Fruit fly (Drosophila melanogaster) whole organism, embryonic: Measurements from ENCODE around the gene Dis3l2.

Experiments used
- Bdp1 ChIP-seq: fragments of 200-800 bp; sonication (Bioruptor generic); optimal IDR thresholded peaks from 3 replicates; lab custom pipeline; 2016; ENCODE audit warnings: missing biosample characterization, missing genetic modification characterization
- CG10431 ChIP-seq: fragments of 200-800 bp; sonication (Bioruptor generic); optimal IDR thresholded peaks from 3 replicates; lab custom pipeline; 2018; ENCODE audit warnings: missing biosample characterization, mild to moderate bottlenecking, missing genetic modification characterization
- CG11085 ChIP-seq: fragments of 200-800 bp; sonication (Bioruptor generic); IDR thresholded peaks from 2 replicates; pipeline ENCODE4 v1.3.6; 2022; ENCODE audit warnings: missing biosample characterization, missing genetic modification characterization
- CG11093 ChIP-seq: fragments of 200-800 bp; sonication (Bioruptor generic); IDR thresholded peaks from 3 replicates; pipeline ENCODE4 v1.3.6; 2022; ENCODE audit warnings: missing biosample characterization, missing genetic modification characterization
- CG12104 ChIP-seq: fragments of 200-800 bp; sonication (Bioruptor generic); optimal IDR thresholded peaks from 3 replicates; lab custom pipeline; 2016; ENCODE audit warnings: missing biosample characterization, missing genetic modification characterization
- CG12744 ChIP-seq: fragments of 200-800 bp; sonication (Bioruptor generic); optimal IDR thresholded peaks from 2 replicates; lab custom pipeline; 2016; ENCODE audit warnings: missing biosample characterization, missing genetic modification characterization
- CG13287 ChIP-seq: fragments of 200-800 bp; sonication (Bioruptor generic); IDR thresholded peaks from 2 replicates; pipeline ENCODE4 v1.3.6; 2022; ENCODE audit warnings: missing biosample characterization, missing genetic modification characterization; ENCODE audit not compliant: partially characterized antibody
- CG13296 ChIP-seq: fragments of 200-800 bp; sonication (Bioruptor generic); optimal IDR thresholded peaks from 3 replicates; lab custom pipeline; 2018; ENCODE audit warnings: missing biosample characterization, mild to moderate bottlenecking, missing genetic modification characterization
- CG15479 ChIP-seq: fragments of 200-800 bp; sonication (Bioruptor generic); optimal IDR thresholded peaks from 3 replicates; lab custom pipeline; 2019; ENCODE audit warnings: missing biosample characterization, mild to moderate bottlenecking, missing genetic modification characterization, moderate library complexity
- CG16779 ChIP-seq: fragments of 200-800 bp; sonication (Bioruptor generic); IDR thresholded peaks from 2 replicates; pipeline ENCODE4 v1.3.6; 2022; ENCODE audit warnings: missing biosample characterization, missing genetic modification characterization
- CG16863 ChIP-seq: fragments of 200-800 bp; sonication (Bioruptor generic); optimal IDR thresholded peaks from 3 replicates; lab custom pipeline; 2016; ENCODE audit warnings: missing biosample characterization, missing genetic modification characterization
- CG17359 ChIP-seq: fragments of 200-800 bp; sonication (Bioruptor generic); optimal IDR thresholded peaks from 3 replicates; lab custom pipeline; 2018; ENCODE audit warnings: missing biosample characterization, mild to moderate bottlenecking, missing genetic modification characterization, moderate library complexity
- CG1792 ChIP-seq: fragments of 200-800 bp; sonication (Bioruptor generic); optimal IDR thresholded peaks from 2 replicates; lab custom pipeline; 2016; ENCODE audit warnings: missing biosample characterization, missing genetic modification characterization
- CG3065 ChIP-seq: fragments of 200-800 bp; sonication (Bioruptor generic); optimal IDR thresholded peaks from 2 replicates; lab custom pipeline; 2016; ENCODE audit warnings: missing biosample characterization, missing genetic modification characterization
- CG32767 ChIP-seq: fragments of 200-800 bp; sonication (Bioruptor generic); IDR thresholded peaks from 2 replicates; pipeline ENCODE4 v1.3.6; 2022; ENCODE audit warnings: missing biosample characterization, missing genetic modification characterization
- CG33557 ChIP-seq: fragments of 200-800 bp; sonication (Bioruptor generic); optimal IDR thresholded peaks from 2 replicates; lab custom pipeline; 2019; ENCODE audit warnings: missing biosample characterization, mild to moderate bottlenecking, missing genetic modification characterization, moderate library complexity
- CG34376 ChIP-seq: fragments of 200-800 bp; sonication (Bioruptor generic); optimal IDR thresholded peaks from 2 replicates; lab custom pipeline; 2018; ENCODE audit warnings: missing biosample characterization, mild to moderate bottlenecking, missing genetic modification characterization
- CG6254 ChIP-seq: fragments of 200-800 bp; sonication (Bioruptor generic); optimal IDR thresholded peaks from 3 replicates; lab custom pipeline; 2017; ENCODE audit warnings: mild to moderate bottlenecking, missing biosample characterization, missing genetic modification reagents, missing genetic modification characterization
- CG6654 ChIP-seq: fragments of 200-800 bp; sonication (Bioruptor generic); optimal IDR thresholded peaks from 2 replicates; lab custom pipeline; 2017; ENCODE audit warnings: missing biosample characterization, mild to moderate bottlenecking, missing genetic modification characterization
- CG9797 ChIP-seq: fragments of 200-800 bp; sonication (Bioruptor generic); optimal IDR thresholded peaks from 3 replicates; lab custom pipeline; 2018; ENCODE audit warnings: missing biosample characterization, mild to moderate bottlenecking, missing genetic modification characterization
- CHES-1-like ChIP-seq: fragments of 200-800 bp; sonication (Bioruptor generic); optimal IDR thresholded peaks from 2 replicates; lab custom pipeline; 2016; ENCODE audit warnings: missing biosample characterization, missing genetic modification characterization
- Dp ChIP-seq: fragments of 200-800 bp; sonication (Bioruptor generic); optimal IDR thresholded peaks from 2 replicates; lab custom pipeline; 2018; ENCODE audit warnings: missing biosample characterization, mild to moderate bottlenecking, missing genetic modification characterization, moderate library complexity
- GATAe ChIP-seq: fragments of 200-800 bp; sonication (Bioruptor generic); conservative IDR thresholded peaks from 2 replicates; pipeline ENCODE4 v1.3.6; 2022; ENCODE audit warnings: missing biosample characterization, missing genetic modification characterization
- H15 ChIP-seq: fragments of 200-800 bp; sonication (Bioruptor generic); IDR thresholded peaks from 3 replicates; pipeline ENCODE4 v1.3.6; 2022; ENCODE audit warnings: missing biosample characterization, missing genetic modification characterization
- HmgD ChIP-seq: fragments of 200-800 bp; sonication (Bioruptor generic); optimal IDR thresholded peaks from 3 replicates; lab custom pipeline; 2016; ENCODE audit warnings: missing biosample characterization, missing genetic modification characterization
- Jarid2 ChIP-seq: fragments of 200-800 bp; sonication (Bioruptor generic); optimal IDR thresholded peaks from 3 replicates; lab custom pipeline; 2017; ENCODE audit warnings: mild to moderate bottlenecking, missing biosample characterization, missing genetic modification reagents, missing genetic modification characterization
- MBD-R2 ChIP-seq: fragments of 200-800 bp; sonication (Bioruptor generic); IDR thresholded peaks from 2 replicates; pipeline ENCODE4 v1.3.6; 2022; ENCODE audit warnings: missing biosample characterization, missing genetic modification characterization
- Mrtf ChIP-seq: fragments of 200-800 bp; sonication (Bioruptor generic); IDR thresholded peaks from 3 replicates; pipeline ENCODE4 v1.3.6; 2022; ENCODE audit warnings: missing biosample characterization, missing genetic modification characterization
- NC2β ChIP-seq: fragments of 200-800 bp; sonication (Bioruptor generic); optimal IDR thresholded peaks from 2 replicates; lab custom pipeline; 2016; ENCODE audit warnings: missing biosample characterization, missing genetic modification characterization
- NFAT ChIP-seq: fragments of 200-800 bp; sonication (Bioruptor generic); IDR thresholded peaks from 2 replicates; pipeline ENCODE4 v1.3.6; 2022; ENCODE audit warnings: missing biosample characterization, missing genetic modification characterization
- NfI ChIP-seq: fragments of 200-800 bp; sonication (Bioruptor generic); optimal IDR thresholded peaks from 3 replicates; lab custom pipeline; 2018; ENCODE audit warnings: missing biosample characterization, mild to moderate bottlenecking, missing genetic modification characterization, moderate library complexity
- Optix ChIP-seq: fragments of 200-800 bp; sonication (Bioruptor generic); IDR thresholded peaks from 3 replicates; pipeline ENCODE4 v1.3.6; 2022; ENCODE audit warnings: missing biosample characterization, missing genetic modification characterization
- Pdp1 ChIP-seq, 2 experiments: fragments of 200-800 bp; sonication (Bioruptor generic); optimal IDR thresholded peaks; 3 replicates each; lab custom pipeline; 2016; ENCODE audit warnings: missing biosample characterization in 2 of 2, missing genetic modification characterization in 2 of 2, mild to moderate bottlenecking in 1 of 2, moderate library complexity in 1 of 2
- Rx ChIP-seq: fragments of 200-800 bp; sonication (Bioruptor generic); IDR thresholded peaks from 2 replicates; pipeline ENCODE4 v1.3.6; 2022; ENCODE audit warnings: missing biosample characterization, missing genetic modification characterization
- Xrp1 ChIP-seq: fragments of 200-800 bp; sonication (Bioruptor generic); IDR thresholded peaks from 2 replicates; pipeline ENCODE4 v1.3.6; 2022; ENCODE audit warnings: missing biosample characterization, missing genetic modification characterization
- ato ChIP-seq: fragments of 200-800 bp; sonication (Bioruptor generic); IDR thresholded peaks from 2 replicates; pipeline ENCODE4 v1.3.6; 2022; ENCODE audit warnings: missing biosample characterization, missing genetic modification characterization; ENCODE audit not compliant: partially characterized antibody
- eve ChIP-seq, 2 experiments: fragments of >200 bp; optimal IDR thresholded peaks; 2 replicates each; lab custom pipeline; 2017; ENCODE audit warnings: missing biosample characterization in 2 of 2, missing genetic modification characterization in 2 of 2
- fd64A ChIP-seq: fragments of 200-800 bp; sonication (Bioruptor generic); optimal IDR thresholded peaks from 3 replicates; lab custom pipeline; 2018; ENCODE audit warnings: missing biosample characterization, mild to moderate bottlenecking, missing genetic modification characterization
- gcm ChIP-seq: fragments of 200-800 bp; sonication (Bioruptor generic); optimal IDR thresholded peaks from 2 replicates; lab custom pipeline; 2019; ENCODE audit warnings: missing biosample characterization, mild to moderate bottlenecking, missing genetic modification characterization, moderate library complexity
- gt ChIP-seq: fragments of 200-800 bp; sonication (Bioruptor generic); IDR thresholded peaks from 2 replicates; pipeline ENCODE4 v1.3.6; 2022; ENCODE audit warnings: missing biosample characterization, missing genetic modification characterization
- jumu ChIP-seq: fragments of 200-800 bp; sonication (Bioruptor generic); optimal IDR thresholded peaks from 3 replicates; lab custom pipeline; 2016; ENCODE audit warnings: missing biosample characterization, missing genetic modification characterization
- kni ChIP-seq: fragments of 200-800 bp; sonication (Bioruptor generic); optimal IDR thresholded peaks from 3 replicates; lab custom pipeline; 2017; ENCODE audit warnings: mild to moderate bottlenecking, missing biosample characterization, missing genetic modification reagents, missing genetic modification characterization
- mirr ChIP-seq: fragments of 200-800 bp; sonication (Bioruptor generic); optimal IDR thresholded peaks from 3 replicates; lab custom pipeline; 2018; ENCODE audit warnings: missing biosample characterization, mild to moderate bottlenecking, missing genetic modification characterization
- odd ChIP-seq: fragments of 200-800 bp; sonication (Bioruptor generic); optimal IDR thresholded peaks from 2 replicates; lab custom pipeline; 2017; ENCODE audit warnings: missing biosample characterization, mild to moderate bottlenecking, missing genetic modification characterization
- otp ChIP-seq: fragments of 200-800 bp; sonication (Bioruptor generic); IDR thresholded peaks from 3 replicates; pipeline ENCODE4, ENCODE4 v1.3.6; 2022; ENCODE audit warnings: missing biosample characterization, missing genetic modification characterization
- pros ChIP-seq: fragments of 200-800 bp; sonication (Bioruptor generic); optimal IDR thresholded peaks from 3 replicates; lab custom pipeline; 2019; ENCODE audit warnings: missing biosample characterization, mild to moderate bottlenecking, missing genetic modification characterization, moderate library complexity
- pzg ChIP-seq: fragments of 200-800 bp; sonication (Bioruptor generic); optimal IDR thresholded peaks from 3 replicates; lab custom pipeline; 2018; ENCODE audit warnings: missing biosample characterization, mild to moderate bottlenecking, missing genetic modification characterization, moderate library complexity
- sens-2 ChIP-seq: fragments of 200-800 bp; sonication (Bioruptor generic); IDR thresholded peaks from 2 replicates; pipeline ENCODE4 v1.3.6; 2022; ENCODE audit warnings: missing biosample characterization, missing genetic modification characterization
- stwl ChIP-seq: fragments of 200-800 bp; sonication (Bioruptor generic); optimal IDR thresholded peaks from 3 replicates; lab custom pipeline; 2018; ENCODE audit warnings: missing biosample characterization, mild to moderate bottlenecking, missing genetic modification characterization, moderate library complexity
- vfl ChIP-seq: fragments of 200-800 bp; sonication (Bioruptor generic); optimal IDR thresholded peaks from 2 replicates; lab custom pipeline; 2016; ENCODE audit warnings: missing biosample characterization, missing genetic modification characterization

Dis3l2 gene

DNA sequence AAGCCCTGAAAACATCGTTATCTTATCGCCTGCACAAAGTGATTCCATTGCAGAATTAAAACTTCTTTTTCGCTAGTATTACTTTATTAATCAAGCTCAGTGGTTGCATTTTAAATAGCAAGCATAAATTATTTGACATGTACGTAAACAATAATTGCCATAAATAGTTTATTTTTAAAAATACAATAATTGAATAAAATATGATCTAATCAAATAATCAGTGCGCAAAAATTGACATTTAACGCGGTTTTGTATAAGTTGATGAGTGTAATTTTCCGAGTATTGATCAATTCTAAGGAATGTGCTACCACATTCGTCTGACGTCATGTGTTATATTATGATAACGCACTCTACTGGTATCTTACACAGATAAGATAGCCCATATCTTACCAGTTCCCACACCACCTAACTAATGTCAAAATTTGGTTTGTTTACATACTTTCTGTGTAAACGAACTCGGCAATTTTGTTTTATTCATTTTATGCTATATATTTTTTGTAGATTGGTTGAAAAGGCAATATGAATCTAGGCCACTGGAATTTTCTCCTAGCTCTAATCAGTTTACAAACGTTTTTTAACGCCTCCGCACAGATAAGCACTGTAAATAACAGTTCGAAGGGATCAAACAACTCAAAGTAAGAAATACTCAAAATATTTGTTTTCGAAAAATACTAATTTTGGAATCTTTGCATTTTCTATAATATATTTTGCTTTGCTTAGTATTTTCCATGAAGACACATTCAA lies 35.1 kb downstream of the Dis3l2 start, which contains the start of gene mthl14 (continued):
- no peak for TF ChIP-seq otp (GFP tag; lab: Robert Waterston, UW)
- peak; percentile 37 for TF ChIP-seq CG15479
- TF ChIP-seq MBD-R2 (GFP tag; lab: Robert Waterston, UW) = no peak
- no peak for TF ChIP-seq pzg (GFP tag; lab: Kevin White, UChicago)
- no peak for TF ChIP-seq CG16779 (GFP tag; lab: Robert Waterston, UW)
- TF ChIP-seq CG13296 (GFP tag; lab: Kevin White, UChicago) = peak; percentile 14
- no peak for TF ChIP-seq NFAT (GFP tag; lab: Robert Waterston, UW)
- no peak for TF ChIP-seq kni
- no peak for TF ChIP-seq H15
- TF ChIP-seq CG33557 (GFP tag; lab: Kevin White, UChicago) = peak; percentile 27
- no peak for TF ChIP-seq CG6654 (GFP tag; lab: Kevin White, UChicago)
- no peak for TF ChIP-seq CG12104 (GFP tag; lab: Kevin White, UChicago)
- TF ChIP-seq stwl (tag; lab: Kevin White, UChicago) = peak; percentile 23
- TF ChIP-seq Xrp1 (GFP tag; lab: Robert Waterston, UW) = no peak
- TF ChIP-seq CG12744 (GFP tag; lab: Kevin White, UChicago) = no peak
- peak; percentile 84 for TF ChIP-seq mirr (GFP tag; lab: Kevin White, UChicago)
- TF ChIP-seq CG16863 (GFP tag; lab: Kevin White, UChicago) = no peak
- no peak for TF ChIP-seq fd64A (GFP tag; lab: Kevin White, UChicago)
- no peak for TF ChIP-seq Dp (GFP tag; lab: Kevin White, UChicago)
- TF ChIP-seq eve (GFP tag; optimal IDR thresholded peaks at IDR 0.05; lab: Kevin White, UChicago) = peak in 1 of 2 experiments; percentile 51
- TF ChIP-seq Jarid2 (GFP tag; lab: Kevin White, UChicago) = no peak
- no peak for TF ChIP-seq CG6254 (GFP tag; lab: Kevin White, UChicago)
- no peak for TF ChIP-seq gcm (GFP tag; lab: Kevin White, UChicago)
- peak in 1 of 2 experiments; percentile 16 for TF ChIP-seq Pdp1 (GFP tag; optimal IDR thresholded peaks at IDR 0.05; lab: Kevin White, UChicago)
- no peak for TF ChIP-seq Bdp1 (GFP tag; lab: Kevin White, UChicago)
- no peak for TF ChIP-seq CG3065
- no peak for TF ChIP-seq HmgD
- peak; percentile 1 for TF ChIP-seq CG10431 (GFP tag; lab: Kevin White, UChicago)
- no peak for TF ChIP-seq CG1792 (GFP tag; lab: Kevin White, UChicago)
- peak; percentile 25 for TF ChIP-seq odd (GFP tag; lab: Kevin White, UChicago)
- TF ChIP-seq Mrtf (GFP tag; lab: Robert Waterston, UW) = no peak
- TF ChIP-seq Optix (GFP tag; lab: Robert Waterston, UW) = no peak
- no peak for TF ChIP-seq vfl
- no peak for TF ChIP-seq CG32767
- no peak for TF ChIP-seq sens-2 (GFP tag; lab: Robert Waterston, UW)
- no peak for TF ChIP-seq ato (GFP tag; lab: Robert Waterston, UW)
- peak; percentile 11 for TF ChIP-seq NC2β (GFP tag; lab: Kevin White, UChicago)
- TF ChIP-seq CG9797 (GFP tag; lab: Kevin White, UChicago) = no peak
- TF ChIP-seq CG11093 (GFP tag; lab: Robert Waterston, UW) = no peak
- TF ChIP-seq CG17359 = peak; percentile 37
- no peak for TF ChIP-seq Rx (GFP tag; lab: Robert Waterston, UW)
- peak; percentile 31 for TF ChIP-seq pros (GFP tag; lab: Kevin White, UChicago)
- no peak for TF ChIP-seq CG11085 (GFP tag; lab: Robert Waterston, UW)
- no peak for TF ChIP-seq jumu (GFP tag; lab: Kevin White, UChicago)
- peak; percentile 77 for TF ChIP-seq CG34376 (GFP tag; lab: Kevin White, UChicago)
- no peak for TF ChIP-seq NfI
- TF ChIP-seq CG13287 (GFP tag; lab: Robert Waterston, UW) = no peak
- TF ChIP-seq CHES-1-like (GFP tag; lab: Kevin White, UChicago) = no peak
- no peak for TF ChIP-seq gt (GFP tag; lab: Robert Waterston, UW)
- peak; percentile 63; the same call in 1 of the 2 replicates for TF ChIP-seq GATAe (GFP tag; lab: Robert Waterston, UW)
